Fruit fly (Drosophila melanogaster): ENCODE measurements around the gene LManII.
A peak's percentile ranks its signal among the peaks of the same experiment; 100 is the strongest.

Gene LManII

DNA sequence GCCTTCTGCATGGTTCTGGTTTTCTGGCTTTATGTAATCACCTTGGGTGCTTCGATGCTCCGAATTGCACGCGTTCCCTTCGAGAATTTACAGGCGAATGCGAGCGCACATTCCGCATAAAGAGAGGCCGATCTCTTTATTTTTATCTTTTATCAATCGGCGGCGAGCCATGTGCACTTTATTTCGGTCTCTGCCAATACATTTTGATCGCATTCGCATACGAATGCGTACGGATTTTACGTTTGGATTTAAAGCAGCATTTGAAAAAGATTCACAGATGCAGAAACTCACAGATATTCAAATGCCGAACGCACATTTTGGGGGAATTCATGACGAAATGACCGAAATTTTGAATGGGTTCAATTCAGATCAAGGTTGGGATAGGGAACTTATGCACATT lies 33.9 kb downstream of the LManII start, which contains the start of gene CG13144:
Gene CG13144 (minus strand): TSS at position 101 of the 400 bp plus-strand sequence.
- TF ChIP-seq CG17801 (GFP tag; optimal IDR thresholded peaks at IDR 0.05; ENCODE audit: partially characterized antibody), result no peak

DNA sequence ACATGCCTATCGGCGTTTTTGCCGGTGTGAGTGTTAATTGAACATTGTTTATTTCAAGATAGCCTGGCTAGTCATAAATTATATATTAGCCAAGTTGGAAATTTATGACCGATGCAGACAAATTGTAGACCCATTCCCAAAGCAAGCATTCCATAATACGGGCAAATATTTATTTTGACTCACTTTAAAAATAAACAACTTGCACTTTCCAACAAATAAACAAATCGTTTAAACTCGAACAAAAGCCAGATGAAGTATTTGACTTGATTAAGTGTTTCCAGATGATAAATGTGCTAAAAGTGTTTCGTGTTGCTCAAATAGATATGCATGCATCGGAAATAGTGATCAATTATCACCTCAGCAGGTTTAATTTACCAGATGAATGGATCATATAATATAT lies 38.0 kb downstream of the LManII start:
- TF ChIP-seq CG17801 (GFP tag; optimal IDR thresholded peaks at IDR 0.05; ENCODE audit: partially characterized antibody), result no peak

DNA sequence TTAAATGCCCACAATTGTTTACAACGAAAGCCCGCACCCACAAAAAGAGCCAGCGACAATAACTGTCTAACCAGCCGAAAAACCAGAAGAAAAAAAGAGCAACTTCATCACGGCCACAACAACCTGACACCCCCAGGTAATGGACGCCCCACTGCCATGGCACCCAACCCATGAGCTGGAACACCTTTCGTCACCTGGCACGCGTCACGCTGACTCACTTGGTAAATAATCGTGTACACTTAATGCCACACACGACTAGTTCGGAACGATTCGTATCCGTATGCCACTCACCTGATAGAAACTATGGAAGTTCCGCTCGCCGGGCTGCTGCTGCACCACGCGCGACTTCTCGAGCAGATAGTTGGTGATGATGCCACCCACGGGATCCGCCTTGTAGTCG lies 38.9 kb downstream of the LManII start:
- TF ChIP-seq CG17801 (GFP tag; optimal IDR thresholded peaks at IDR 0.05; ENCODE audit: partially characterized antibody), result no peak

DNA sequence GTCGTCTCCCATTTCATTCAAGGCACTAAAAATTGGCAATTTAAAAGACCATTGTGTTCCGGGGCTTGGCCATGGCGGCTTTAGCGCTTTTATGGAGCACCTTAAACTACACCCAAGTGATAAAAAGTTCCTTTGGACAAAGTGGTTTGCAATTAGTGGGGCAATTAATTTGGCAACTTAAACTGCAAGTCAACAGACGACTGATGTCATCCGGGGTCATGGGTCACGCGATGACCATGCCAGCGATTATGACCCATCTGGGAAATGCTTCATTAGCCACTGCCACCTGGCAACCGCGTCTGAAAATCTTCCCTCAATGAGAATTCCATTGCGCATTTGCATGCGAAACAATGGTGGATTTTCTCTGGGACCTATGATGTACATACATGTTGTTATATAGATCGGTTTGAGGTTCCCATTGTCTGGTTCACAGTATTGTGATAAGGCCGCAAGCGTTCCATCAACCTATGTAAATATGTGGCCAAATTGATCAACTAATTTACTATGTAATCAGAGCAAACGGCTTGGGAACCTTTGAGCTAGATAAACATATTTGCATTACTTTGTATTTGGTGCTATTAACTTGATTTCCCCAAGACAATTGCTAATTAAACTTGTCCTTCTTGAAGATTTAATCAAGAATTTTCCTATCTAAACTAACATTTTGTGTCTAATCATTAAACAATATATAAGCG lies 39.8 kb downstream of the LManII start:
- TF ChIP-seq CG17801 (GFP tag; optimal IDR thresholded peaks at IDR 0.05; ENCODE audit: partially characterized antibody), result no peak

DNA sequence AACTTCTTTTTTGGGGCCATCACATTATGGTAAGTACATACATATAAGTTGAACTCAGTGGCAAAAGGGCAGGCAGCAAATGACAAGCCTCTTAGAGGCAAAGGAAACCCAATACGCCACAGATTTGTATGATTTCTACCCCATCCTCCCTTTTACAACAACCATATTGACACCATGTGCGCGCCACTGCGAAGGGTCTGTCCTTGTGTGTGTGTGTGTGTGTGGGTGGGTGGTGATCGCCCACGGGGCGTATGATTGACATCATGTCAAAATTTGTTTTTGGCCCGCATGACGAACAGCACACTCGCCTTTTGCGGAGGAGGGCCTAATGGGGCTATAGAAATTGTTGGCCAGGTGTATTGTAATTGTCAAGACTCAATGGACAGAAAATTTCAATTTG lies 42.1 kb downstream of the LManII start:
- TF ChIP-seq CG17801 (GFP tag; optimal IDR thresholded peaks at IDR 0.05; ENCODE audit: partially characterized antibody), result no peak

DNA sequence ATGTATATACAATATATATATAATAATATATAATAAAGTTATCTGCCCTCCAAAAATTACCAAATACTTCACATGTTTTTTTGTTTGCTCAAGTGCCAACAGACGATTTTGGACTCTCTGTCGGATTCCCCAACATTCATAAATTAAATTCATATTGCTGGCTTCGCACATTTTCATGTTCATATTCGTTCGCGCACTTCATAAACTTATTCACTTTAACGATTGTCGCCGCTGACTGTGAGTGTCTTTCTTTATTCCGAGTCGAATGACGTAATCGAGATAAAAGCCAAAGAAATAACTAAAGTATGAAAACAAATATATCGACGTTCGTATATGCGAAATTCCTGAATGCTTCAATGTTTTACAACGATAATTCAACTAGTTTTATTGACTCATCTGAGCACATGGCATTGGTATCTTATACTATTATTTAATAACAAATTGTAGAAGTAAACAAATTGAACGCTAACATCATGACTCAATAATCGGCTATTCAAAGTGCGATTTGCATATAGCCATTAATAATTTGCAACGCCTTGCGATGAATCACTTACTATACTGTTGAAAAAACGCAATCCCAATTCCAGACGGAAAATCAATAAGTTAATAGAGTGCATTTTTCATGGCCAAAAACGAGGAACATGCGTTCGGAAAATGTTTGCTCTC lies 43.0 kb downstream of the LManII start:
- TF ChIP-seq CG17801 (GFP tag; optimal IDR thresholded peaks at IDR 0.05; ENCODE audit: partially characterized antibody), result no peak

DNA sequence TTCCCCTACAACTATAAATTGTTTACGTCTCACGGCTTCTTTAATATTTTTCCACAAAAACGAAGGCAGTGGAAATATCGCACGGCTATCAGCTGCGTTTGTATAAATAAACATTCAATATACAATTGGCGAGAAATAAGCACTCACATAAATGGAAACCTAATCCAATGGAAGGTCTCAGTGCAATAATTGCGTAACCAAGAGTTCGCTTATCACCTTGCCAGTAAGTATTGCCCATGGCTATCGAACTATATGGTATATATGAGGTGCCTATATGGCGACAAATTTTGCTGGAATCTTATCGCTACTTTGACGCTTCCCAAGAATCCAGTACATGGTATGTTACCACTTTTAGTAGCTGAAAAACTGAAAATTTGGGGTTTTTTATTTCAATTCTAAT lies 44.8 kb downstream of the LManII start:
- TF ChIP-seq CG17801 (GFP tag; optimal IDR thresholded peaks at IDR 0.05; ENCODE audit: partially characterized antibody), result no peak

DNA sequence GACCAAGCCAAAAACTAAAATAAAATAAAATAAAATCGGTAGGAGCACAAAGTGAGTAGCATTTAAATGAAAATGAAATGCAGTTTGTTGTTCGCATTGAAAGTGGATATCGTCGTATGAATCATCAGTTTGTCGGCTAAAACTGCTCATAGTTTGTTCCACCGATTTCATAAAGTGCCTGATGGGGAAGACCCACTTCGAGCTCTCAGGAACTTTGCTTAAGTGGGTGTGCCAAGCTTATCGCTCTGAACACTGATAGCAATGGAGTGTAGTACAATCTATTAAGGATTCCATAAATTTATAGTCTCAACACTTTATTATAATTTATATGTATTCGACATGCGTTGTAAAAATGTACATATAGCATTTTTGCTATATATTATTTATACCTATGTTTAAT lies 45.4 kb downstream of the LManII start:
- no peak for TF ChIP-seq CG17801 (GFP tag; optimal IDR thresholded peaks at IDR 0.05; ENCODE audit: partially characterized antibody)

DNA sequence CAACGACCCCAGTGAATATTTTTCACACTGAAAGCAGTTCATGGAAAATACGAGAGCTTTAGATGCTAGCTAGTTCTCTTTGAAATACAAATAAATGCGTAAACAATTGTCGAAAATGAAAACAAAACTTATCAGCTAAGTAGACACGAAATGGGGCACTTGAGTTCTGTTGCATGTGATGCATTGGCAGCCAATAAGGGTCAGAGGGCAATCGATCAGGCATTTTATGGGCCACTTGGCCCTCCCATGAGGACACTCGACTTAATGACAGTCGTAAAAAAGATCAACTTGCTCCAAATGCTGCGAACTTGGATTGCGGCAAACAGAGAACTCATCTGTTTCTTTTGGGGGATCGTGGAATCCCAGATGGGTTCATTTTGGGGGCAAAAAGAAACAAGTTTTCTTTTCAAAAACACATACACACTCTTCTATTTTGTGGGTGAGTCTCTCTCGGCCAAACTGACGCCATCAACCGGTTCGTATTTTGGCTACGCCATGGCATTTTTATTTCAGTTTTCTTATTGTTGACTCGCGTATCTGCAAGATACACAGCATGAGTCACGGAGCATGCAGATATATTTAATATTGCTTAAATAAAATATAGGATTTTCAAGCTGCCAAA lies 46.0 kb downstream of the LManII start:
- TF ChIP-seq CG17801 (GFP tag; optimal IDR thresholded peaks at IDR 0.05; ENCODE audit: partially characterized antibody), result no peak

DNA sequence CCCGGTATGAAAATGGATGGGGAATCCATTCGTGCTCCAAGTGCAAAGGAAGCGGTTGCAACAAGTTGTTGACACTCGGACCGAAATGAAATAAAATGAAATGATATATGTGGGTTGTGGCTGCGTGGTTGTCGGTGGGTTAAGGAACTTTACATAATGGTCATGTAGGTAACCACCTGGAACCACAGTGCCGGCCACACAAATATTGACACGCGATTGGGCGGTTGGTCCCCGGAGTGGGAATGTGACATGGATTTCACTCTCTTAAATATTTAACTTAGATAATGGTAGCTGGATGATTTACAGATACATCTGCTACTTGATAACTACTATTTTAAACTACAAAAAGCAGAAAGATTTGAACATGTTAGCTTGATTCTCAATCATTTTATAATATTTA lies 47.4 kb downstream of the LManII start:
- no peak for TF ChIP-seq CG17801 (GFP tag; optimal IDR thresholded peaks at IDR 0.05; ENCODE audit: partially characterized antibody)

DNA sequence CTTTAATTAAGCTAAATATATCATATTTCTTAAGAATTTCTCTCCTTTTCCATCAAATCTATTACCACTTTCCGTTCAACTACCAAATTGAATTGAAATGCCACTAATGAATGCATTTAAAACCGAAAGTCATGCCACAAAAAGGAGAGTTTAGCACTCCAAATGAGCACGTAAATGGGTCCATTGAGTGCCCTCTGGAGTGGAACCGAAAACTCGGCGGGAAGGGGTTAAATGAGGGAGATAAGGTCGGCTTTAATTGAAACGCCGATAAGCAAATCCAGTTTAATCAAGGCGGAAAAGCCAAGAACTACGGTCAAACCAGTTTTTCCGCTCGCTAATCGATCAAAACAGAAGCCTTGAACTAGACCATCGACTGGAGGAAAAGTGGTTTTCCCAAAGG lies 47.9 kb downstream of the LManII start:
- no peak for TF ChIP-seq CG17801 (GFP tag; optimal IDR thresholded peaks at IDR 0.05; ENCODE audit: partially characterized antibody)

DNA sequence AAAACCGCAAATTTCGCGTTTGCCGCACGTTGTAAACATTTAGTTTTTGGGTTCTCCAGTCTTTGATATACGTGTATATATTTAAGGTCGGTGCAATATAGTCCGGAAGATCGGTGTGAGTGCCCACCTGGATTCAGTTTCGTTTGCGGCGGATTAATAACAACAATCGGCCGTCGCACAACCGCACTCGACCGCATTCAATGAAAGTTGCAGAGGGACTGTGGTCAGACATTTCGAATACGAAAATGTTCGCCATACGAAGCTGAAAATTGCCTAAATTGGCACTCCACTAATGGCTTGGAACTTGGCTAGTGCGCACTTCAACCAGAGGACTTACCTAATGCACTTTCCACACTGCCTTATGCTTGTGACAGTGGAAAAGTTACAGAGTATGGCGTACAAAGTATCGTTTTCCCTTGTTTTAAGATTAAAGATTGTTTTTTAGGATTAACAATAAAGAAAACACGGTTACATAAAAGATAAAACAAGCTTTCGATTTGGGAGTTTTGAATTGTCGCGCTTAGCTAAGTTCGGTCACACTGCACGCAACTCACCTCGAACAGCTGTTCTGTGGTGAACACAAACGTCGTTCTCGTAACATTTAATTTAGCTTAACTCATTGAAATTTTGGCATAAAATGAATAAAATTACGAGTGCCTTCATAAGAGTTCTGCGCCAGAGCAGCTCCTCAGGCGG lies 49.2 kb downstream of the LManII start, which contains the start of the genes Myo31DF and CG6094:
Gene Myo31DF (minus strand): TSS at position 223 of the 696 bp plus-strand sequence.
Gene CG6094 (plus strand): TSS at position 525 of the 696 bp plus-strand sequence.
- TF ChIP-seq CG17801 (GFP tag; optimal IDR thresholded peaks at IDR 0.05; ENCODE audit: partially characterized antibody), result peak; percentile 33

DNA sequence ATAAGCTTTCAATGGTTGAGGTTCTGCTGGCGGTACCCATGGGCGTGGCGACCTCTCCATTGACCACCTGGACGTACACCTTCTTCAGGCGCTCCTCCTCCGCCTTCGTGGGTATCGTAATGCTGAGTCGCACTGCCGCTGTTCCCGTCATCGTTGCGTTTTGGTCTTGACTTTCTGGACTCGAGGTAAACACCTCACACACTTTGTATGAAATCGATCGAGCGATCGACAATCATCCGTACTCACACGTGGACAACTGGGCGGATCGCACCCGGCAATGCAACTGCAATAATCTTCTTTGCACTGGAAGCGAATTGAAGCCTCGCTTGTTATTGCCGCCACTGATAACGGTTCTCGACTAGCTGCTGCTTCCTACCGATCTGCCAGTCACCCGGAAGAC lies 52.6 kb downstream of the LManII start, which contains the start of gene CG7384:
Gene CG7384 (minus strand): TSS at position 366 of the 400 bp plus-strand sequence.
- TF ChIP-seq CG17801 (GFP tag; optimal IDR thresholded peaks at IDR 0.05; ENCODE audit: partially characterized antibody), result no peak

DNA sequence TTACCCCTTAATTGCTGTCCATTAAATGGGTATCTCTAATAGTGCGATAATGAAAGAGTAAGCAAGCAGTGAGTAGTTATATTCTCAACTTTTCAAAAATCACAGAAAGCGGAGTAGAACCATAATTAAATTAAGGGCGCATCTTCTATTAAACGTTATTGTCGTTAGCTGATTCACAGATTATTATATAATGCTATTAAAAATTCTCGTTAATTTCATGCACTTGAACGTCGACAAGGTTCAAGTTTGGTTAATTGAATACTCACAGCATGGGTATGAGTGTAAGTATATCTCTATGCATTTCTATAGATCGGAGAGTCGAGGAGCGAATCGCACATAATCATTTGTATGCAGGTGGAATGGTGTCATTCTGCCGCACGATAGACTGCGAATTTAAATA lies 53.4 kb downstream of the LManII start:
- no peak for TF ChIP-seq CG17801 (GFP tag; optimal IDR thresholded peaks at IDR 0.05; ENCODE audit: partially characterized antibody)

Measured in ovary, adult (tissue).